Worm (Caenorhabditis elegans) whole organism, L4/young adult: ENCODE measurements around the gene srlf-7.

Experiments
- W03F9.2 ChIP-seq: fragments of 150-350 bp; optimal IDR thresholded peaks from 2 replicates; lab custom pipeline; 2014; ENCODE audit warnings: missing biosample characterization, missing genetic modification characterization
- dao-5 ChIP-seq: sonication (generic microtip); optimal IDR thresholded peaks from 2 replicates; lab custom pipeline; 2016; ENCODE audit warnings: missing genotype, missing genetic modification characterization, moderate library complexity, missing compliant biosample characterization
- him-1 ChIP-seq: sonication (generic microtip); optimal IDR thresholded peaks from 2 replicates; lab custom pipeline; 2016; ENCODE audit warnings: missing genotype, missing genetic modification reagents, missing genetic modification characterization, missing compliant biosample characterization

DNA sequence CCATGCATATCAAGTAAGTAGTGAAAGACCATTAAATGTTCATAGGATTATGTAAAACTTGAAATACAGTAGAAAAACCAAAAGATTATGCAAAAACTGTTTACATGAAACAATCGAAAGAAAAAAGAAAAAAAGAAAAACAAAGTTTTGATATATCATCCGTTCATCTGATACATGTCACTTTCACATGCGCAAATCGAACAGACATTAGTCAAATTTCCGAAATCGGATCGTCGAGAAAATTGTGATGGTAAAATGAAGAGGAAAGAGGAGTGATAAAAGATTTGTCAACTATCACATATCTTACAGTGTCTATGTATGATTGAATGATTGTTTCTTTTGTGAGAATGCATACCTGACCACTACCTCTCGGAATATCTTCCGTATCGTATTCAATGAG is 19.9 kb downstream of the srlf-7 start:
- no peak for TF ChIP-seq him-1 (tag; lab: Kevin White, UChicago)
- TF ChIP-seq dao-5 (tag; lab: Kevin White, UChicago), result no peak
- no peak for TF ChIP-seq W03F9.2
